Fruit fly (Drosophila melanogaster) whole organism, adult: ENCODE measurements around the gene Nlg4.

Experiments
- CG11617 ChIP-seq: fragments of 200-800 bp; sonication (Bioruptor generic); optimal IDR thresholded peaks from 2 replicates; lab custom pipeline; 2017; ENCODE audit warnings: mild to moderate bottlenecking, missing biosample characterization, missing genetic modification reagents, missing genetic modification characterization
- CG12768 ChIP-seq: fragments of 200-800 bp; sonication (Bioruptor generic); optimal IDR thresholded peaks from 2 replicates; lab custom pipeline; 2017; ENCODE audit warnings: missing biosample characterization, missing genetic modification characterization, mild to moderate bottlenecking, moderate library complexity, missing genetic modification reagents
- CG14711 ChIP-seq: fragments of 200-800 bp; sonication (Bioruptor generic); optimal IDR thresholded peaks from 2 replicates; lab custom pipeline; 2018; ENCODE audit warnings: missing biosample characterization, mild to moderate bottlenecking, missing genetic modification characterization, moderate library complexity
- CG1620 ChIP-seq: fragments of 200-800 bp; sonication (Bioruptor generic); optimal IDR thresholded peaks from 2 replicates; lab custom pipeline; 2016; ENCODE audit warnings: missing biosample characterization, missing genetic modification characterization
- CG33017 ChIP-seq: fragments of 200-800 bp; sonication (Bioruptor generic); optimal IDR thresholded peaks from 2 replicates; lab custom pipeline; 2018; ENCODE audit warnings: missing biosample characterization, mild to moderate bottlenecking, missing genetic modification characterization, moderate library complexity
- CG5204 ChIP-seq: fragments of 200-800 bp; sonication (Bioruptor generic); optimal IDR thresholded peaks from 2 replicates; lab custom pipeline; 2016; ENCODE audit warnings: missing biosample characterization, missing genetic modification characterization
- CG7045 ChIP-seq: fragments of 200-800 bp; sonication (Bioruptor generic); optimal IDR thresholded peaks from 2 replicates; lab custom pipeline; 2017; ENCODE audit warnings: missing biosample characterization, mild to moderate bottlenecking, missing genetic modification characterization
- CG7101 ChIP-seq: fragments of 200-800 bp; sonication (Bioruptor generic); optimal IDR thresholded peaks from 2 replicates; lab custom pipeline; 2018; ENCODE audit warnings: missing biosample characterization, mild to moderate bottlenecking, missing genetic modification characterization, moderate library complexity
- Clk ChIP-seq: fragments of 200-800 bp; sonication (Bioruptor generic); optimal IDR thresholded peaks from 2 replicates; lab custom pipeline; 2017; ENCODE audit warnings: missing biosample characterization, missing genetic modification characterization
- Crg-1 ChIP-seq: fragments of 200-800 bp; sonication (Bioruptor generic); optimal IDR thresholded peaks from 2 replicates; lab custom pipeline; 2016; ENCODE audit warnings: missing biosample characterization, missing genetic modification characterization
- Hr96 ChIP-seq: fragments of 200-800 bp; sonication (Bioruptor generic); optimal IDR thresholded peaks from 2 replicates; lab custom pipeline; 2016; ENCODE audit warnings: missing biosample characterization, missing genetic modification characterization
- Mnt ChIP-seq: fragments of 200-800 bp; sonication (Bioruptor generic); optimal IDR thresholded peaks from 2 replicates; lab custom pipeline; 2016; ENCODE audit warnings: missing biosample characterization, mild to moderate bottlenecking, missing genetic modification characterization
- bab1 ChIP-seq: fragments of 200-800 bp; sonication (Bioruptor generic); optimal IDR thresholded peaks from 3 replicates; lab custom pipeline; 2019; ENCODE audit warnings: missing biosample characterization, mild to moderate bottlenecking, missing genetic modification characterization, moderate library complexity
- cic ChIP-seq: fragments of 200-800 bp; sonication (Bioruptor generic); optimal IDR thresholded peaks from 2 replicates; lab custom pipeline; 2017; ENCODE audit warnings: missing biosample characterization, mild to moderate bottlenecking, missing genetic modification characterization, moderate library complexity
- cnc ChIP-seq, 2 experiments: fragments of >200 bp; optimal IDR thresholded peaks; 2 replicates each; lab custom pipeline; 2017
- kay ChIP-seq: fragments of 200-800 bp; sonication (Bioruptor generic); peaks from one replicate; lab custom pipeline; 2016; ENCODE audit warnings: missing biosample characterization, missing genetic modification characterization, borderline replicate concordance
- ovo ChIP-seq: fragments of 200-800 bp; sonication (Bioruptor generic); optimal IDR thresholded peaks from 2 replicates; lab custom pipeline; 2016; ENCODE audit warnings: missing biosample characterization, missing genetic modification characterization
- pad ChIP-seq: fragments of 200-800 bp; sonication (Bioruptor generic); optimal IDR thresholded peaks from 3 replicates; lab custom pipeline; 2017; ENCODE audit warnings: missing biosample characterization, missing genetic modification characterization, mild to moderate bottlenecking, moderate library complexity, missing genetic modification reagents
- tj ChIP-seq: fragments of 200-800 bp; sonication (Bioruptor generic); optimal IDR thresholded peaks from 3 replicates; lab custom pipeline; 2017; ENCODE audit warnings: missing biosample characterization, mild to moderate bottlenecking, missing genetic modification characterization, moderate library complexity
- toe ChIP-seq: fragments of 200-800 bp; sonication (Bioruptor generic); optimal IDR thresholded peaks from 2 replicates; lab custom pipeline; 2016; ENCODE audit warnings: missing biosample characterization, missing genetic modification characterization

Gene Nlg4

DNA sequence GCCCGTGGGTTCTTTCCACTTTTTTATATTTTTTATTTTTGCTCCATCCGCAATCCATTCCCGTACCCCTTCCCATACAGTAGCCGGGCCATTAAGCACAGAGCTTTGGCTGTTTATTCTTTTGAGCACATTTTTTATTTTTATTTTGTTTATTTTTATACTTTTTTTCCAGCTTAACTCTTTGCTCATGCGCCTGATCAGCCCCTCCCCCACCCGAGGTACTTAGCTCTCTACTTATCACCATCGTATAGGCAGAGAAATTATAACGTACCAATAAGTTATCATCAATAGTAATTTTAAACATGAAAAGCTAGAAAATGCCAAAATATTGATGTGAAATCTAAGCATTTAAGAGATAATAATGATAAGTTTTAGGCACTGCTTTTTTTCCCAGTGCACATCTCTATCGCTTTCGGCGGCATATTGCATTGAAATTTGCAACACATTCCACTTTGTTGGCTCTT, 75.9 kb downstream of the Nlg4 start:
- TF ChIP-seq Clk (GFP tag; lab: Kevin White, UChicago) = no peak
- peak; percentile 2 for TF ChIP-seq kay (GFP tag; lab: Kevin White, UChicago)
- TF ChIP-seq toe = no peak
- TF ChIP-seq cic (GFP tag; lab: Kevin White, UChicago) = no peak

dm6 chr3R:20282103-20282502, 77.5 kb downstream of the Nlg4 start:
- TF ChIP-seq CG12768 (no peak), CG7045 (GFP tag; lab: Kevin White, UChicago) (no peak), tj (GFP tag; lab: Kevin White, UChicago) (peak; percentile 16), CG33017 (no peak)

DNA sequence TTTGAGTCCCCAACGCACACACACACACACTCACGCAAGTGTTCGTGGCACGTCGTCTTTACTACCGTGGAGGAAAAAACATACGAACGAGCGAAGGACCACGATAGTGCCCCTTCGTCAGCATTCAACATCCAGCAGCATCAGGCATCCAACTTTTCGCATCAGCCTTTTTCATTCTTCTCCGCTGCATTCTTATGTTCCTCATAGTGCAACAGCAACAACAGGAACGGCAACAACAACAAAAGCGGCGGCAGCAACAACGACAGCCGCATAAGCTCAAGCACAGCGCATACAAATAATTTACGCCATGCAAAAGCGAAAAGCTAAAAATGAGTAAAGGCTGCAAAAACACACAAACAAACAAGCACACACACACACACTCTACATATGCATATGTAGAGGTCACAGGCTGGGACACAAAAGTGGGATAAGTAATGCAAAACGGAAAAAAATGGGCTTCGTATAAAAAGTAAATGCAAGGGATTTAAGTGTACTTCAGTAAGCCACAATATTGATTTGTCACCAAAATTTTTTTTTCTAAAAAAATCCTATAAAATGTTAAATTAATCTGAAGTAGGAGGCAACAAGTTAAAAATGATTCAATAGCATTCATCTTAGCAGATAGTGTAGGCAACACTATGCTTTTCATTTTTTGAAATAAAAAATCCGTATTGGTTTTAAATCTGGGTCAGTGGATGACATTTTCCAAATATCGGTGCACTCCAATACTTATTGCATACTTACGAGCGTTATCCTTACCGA, 78.3 kb downstream of the Nlg4 start:
- TF ChIP-seq CG33017 = no peak
- no peak for TF ChIP-seq bab1 (GFP tag; lab: Kevin White, UChicago)
- no peak for TF ChIP-seq CG5204 (GFP tag; lab: Kevin White, UChicago)
- TF ChIP-seq Hr96 (GFP tag; lab: Kevin White, UChicago) = no peak
- TF ChIP-seq CG14711 (tag; lab: Kevin White, UChicago) = no peak
- TF ChIP-seq kay (GFP tag; lab: Kevin White, UChicago) = no peak
- TF ChIP-seq pad (GFP tag; lab: Kevin White, UChicago) = peak; percentile 10
- no peak for TF ChIP-seq Crg-1 (GFP tag; lab: Kevin White, UChicago)
- no peak for TF ChIP-seq CG1620 (GFP tag; lab: Kevin White, UChicago)
- TF ChIP-seq Clk (GFP tag; lab: Kevin White, UChicago) = no peak
- no peak for TF ChIP-seq CG12768
- TF ChIP-seq ovo (GFP tag; lab: Kevin White, UChicago) = no peak
- TF ChIP-seq tj (GFP tag; lab: Kevin White, UChicago) = no peak
- no peak for TF ChIP-seq Mnt (GFP tag; lab: Kevin White, UChicago)
- TF ChIP-seq cic (GFP tag; lab: Kevin White, UChicago) = peak; percentile 31

DNA sequence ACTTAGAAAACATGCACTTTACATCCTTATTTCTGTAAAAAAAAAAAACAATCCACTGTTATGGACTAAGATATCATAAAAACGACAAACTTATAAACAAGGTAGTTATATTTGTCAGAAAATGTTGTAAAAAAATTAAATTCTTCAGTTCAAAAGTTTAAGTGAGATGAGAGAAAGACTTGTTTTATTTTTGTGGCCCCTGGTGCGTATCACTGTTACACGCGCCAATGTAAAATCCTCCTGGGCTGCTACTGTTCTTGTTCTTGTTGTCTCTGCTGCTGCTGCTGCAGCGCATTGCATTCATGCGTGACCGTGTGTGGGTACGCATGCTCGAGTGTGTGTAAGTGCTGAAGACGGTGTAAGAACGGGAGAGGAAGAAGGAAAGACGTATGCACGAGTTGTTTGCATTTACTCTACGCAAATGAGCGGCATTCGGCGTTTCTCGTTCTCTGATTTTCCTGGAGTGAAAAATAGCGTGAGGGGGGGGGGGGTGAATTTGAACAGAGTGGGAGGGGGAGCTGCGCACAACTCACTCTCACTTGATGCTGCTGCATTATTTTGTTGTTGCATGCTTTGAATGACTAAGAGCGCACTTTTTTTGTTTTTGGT, 79.0 kb downstream of the Nlg4 start:
- TF ChIP-seq toe (no peak), cic (GFP tag; lab: Kevin White, UChicago) (peak; percentile 67)

DNA sequence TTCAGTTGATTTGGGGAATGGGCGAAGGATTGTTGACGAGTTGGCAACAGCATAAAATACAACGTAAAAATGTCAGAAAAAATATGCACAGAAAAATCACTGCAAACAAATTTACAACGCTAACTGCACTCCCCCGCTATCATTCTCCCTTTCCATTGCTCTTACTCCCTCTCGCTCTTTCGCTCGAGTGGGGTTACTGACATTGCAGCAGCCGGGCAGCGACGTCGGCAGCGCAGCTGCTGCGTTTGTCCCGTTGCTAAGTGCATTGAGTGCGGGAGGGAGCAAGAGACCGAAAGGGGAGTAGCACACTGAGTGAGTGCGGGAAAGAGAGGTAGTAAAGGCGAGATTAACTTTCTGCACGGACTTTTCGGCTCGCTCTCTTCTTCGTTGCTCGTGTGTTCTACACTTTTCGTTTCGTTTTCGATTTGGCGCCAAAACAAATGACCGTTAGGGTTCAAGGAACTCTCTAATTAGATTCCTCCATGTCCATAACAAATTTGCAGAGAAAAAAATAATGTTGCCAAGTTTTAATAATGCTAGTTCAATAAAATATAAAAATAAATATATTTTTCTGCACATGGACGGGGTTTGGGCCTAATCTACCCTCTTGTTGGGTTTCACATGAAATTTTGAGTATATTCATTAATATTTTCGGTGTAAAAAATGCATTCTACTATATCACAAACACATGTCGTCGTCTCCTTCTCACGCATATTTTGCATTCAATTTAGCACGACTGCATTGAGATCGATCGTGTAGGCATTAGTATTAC, 79.7 kb downstream of the Nlg4 start:
- no peak for TF ChIP-seq CG1620 (GFP tag; lab: Kevin White, UChicago)
- no peak for TF ChIP-seq cnc (optimal IDR thresholded peaks at IDR 0.05; lab: Kevin White, UChicago)
- no peak for TF ChIP-seq Crg-1 (GFP tag; lab: Kevin White, UChicago)
- TF ChIP-seq kay (GFP tag; lab: Kevin White, UChicago) = peak; percentile 8
- TF ChIP-seq CG14711 (tag; lab: Kevin White, UChicago) = peak; percentile 3
- no peak for TF ChIP-seq tj (GFP tag; lab: Kevin White, UChicago)
- no peak for TF ChIP-seq CG11617 (GFP tag; lab: Kevin White, UChicago)
- TF ChIP-seq Hr96 (GFP tag; lab: Kevin White, UChicago) = no peak
- TF ChIP-seq bab1 (GFP tag; lab: Kevin White, UChicago) = peak; percentile 25
- TF ChIP-seq CG33017 = no peak
- no peak for TF ChIP-seq CG7045 (GFP tag; lab: Kevin White, UChicago)
- TF ChIP-seq Clk (GFP tag; lab: Kevin White, UChicago) = no peak
- TF ChIP-seq Mnt (GFP tag; lab: Kevin White, UChicago) = no peak
- TF ChIP-seq CG5204 (GFP tag; lab: Kevin White, UChicago) = no peak
- TF ChIP-seq pad (GFP tag; lab: Kevin White, UChicago) = peak; percentile 92
- peak; percentile 50 for TF ChIP-seq cic (GFP tag; lab: Kevin White, UChicago)
- TF ChIP-seq ovo (GFP tag; lab: Kevin White, UChicago) = peak; percentile 21
- no peak for TF ChIP-seq toe
- TF ChIP-seq CG7101 = no peak
- no peak for TF ChIP-seq CG12768

DNA sequence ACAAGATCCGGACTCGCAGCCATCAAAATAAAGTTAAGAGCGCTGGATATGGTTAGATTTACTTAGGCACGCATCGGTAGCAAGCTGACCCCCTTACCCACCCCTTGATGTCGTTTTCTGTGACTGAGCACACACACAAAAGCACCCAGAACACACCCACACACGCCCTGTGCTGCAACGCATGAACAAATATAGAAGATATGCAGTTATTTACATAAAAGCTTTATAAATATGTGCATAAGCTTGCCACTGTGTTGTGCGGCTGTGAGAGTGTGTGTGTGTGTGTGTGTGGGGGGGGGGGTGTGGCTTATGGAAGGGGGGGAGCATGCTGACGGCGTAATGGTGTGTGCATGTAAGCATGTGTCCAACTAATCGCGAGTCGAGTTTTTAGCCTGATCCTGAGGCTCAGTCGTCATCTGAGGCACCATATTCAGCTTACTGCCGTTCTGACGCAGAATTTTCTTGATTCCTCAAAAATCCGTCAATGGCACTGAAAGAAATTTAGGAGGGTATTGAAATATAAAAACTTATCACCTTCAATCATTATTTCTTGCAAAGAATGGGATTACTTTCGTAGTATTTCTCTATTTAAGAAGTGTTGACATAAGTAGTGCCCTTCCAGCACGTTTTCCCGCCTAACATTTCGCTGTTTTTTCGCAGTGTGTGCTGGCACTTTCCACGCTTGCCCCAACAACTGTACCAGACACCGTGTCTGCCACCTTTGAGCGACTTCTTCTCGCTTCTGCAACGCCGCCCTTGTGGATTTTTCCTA, 81.3 kb downstream of the Nlg4 start:
- TF ChIP-seq Clk (GFP tag; lab: Kevin White, UChicago) (no peak), kay (GFP tag; lab: Kevin White, UChicago) (no peak), CG7045 (GFP tag; lab: Kevin White, UChicago) (no peak), CG7101 (no peak), CG1620 (GFP tag; lab: Kevin White, UChicago) (no peak), CG33017 (no peak)
